Fruit fly (Drosophila melanogaster) whole organism, adult: ENCODE measurements around the gene CG18178.
A peak's percentile ranks its signal among the peaks of the same experiment; 100 is the strongest.

Experiments used
- CG12768 ChIP-seq: fragments of 200-800 bp; sonication (Bioruptor generic); optimal IDR thresholded peaks from 2 replicates; lab custom pipeline; 2017; ENCODE audit warnings: missing biosample characterization, missing genetic modification characterization, mild to moderate bottlenecking, moderate library complexity, missing genetic modification reagents
- CG33017 ChIP-seq: fragments of 200-800 bp; sonication (Bioruptor generic); optimal IDR thresholded peaks from 2 replicates; lab custom pipeline; 2018; ENCODE audit warnings: missing biosample characterization, mild to moderate bottlenecking, missing genetic modification characterization, moderate library complexity
- CG7045 ChIP-seq: fragments of 200-800 bp; sonication (Bioruptor generic); optimal IDR thresholded peaks from 2 replicates; lab custom pipeline; 2017; ENCODE audit warnings: missing biosample characterization, mild to moderate bottlenecking, missing genetic modification characterization
- bab1 ChIP-seq: fragments of 200-800 bp; sonication (Bioruptor generic); optimal IDR thresholded peaks from 3 replicates; lab custom pipeline; 2019; ENCODE audit warnings: missing biosample characterization, mild to moderate bottlenecking, missing genetic modification characterization, moderate library complexity
- kay ChIP-seq: fragments of 200-800 bp; sonication (Bioruptor generic); peaks from one replicate; lab custom pipeline; 2016; ENCODE audit warnings: missing biosample characterization, missing genetic modification characterization, borderline replicate concordance
- ovo ChIP-seq: fragments of 200-800 bp; sonication (Bioruptor generic); optimal IDR thresholded peaks from 2 replicates; lab custom pipeline; 2016; ENCODE audit warnings: missing biosample characterization, missing genetic modification characterization
- pad ChIP-seq: fragments of 200-800 bp; sonication (Bioruptor generic); optimal IDR thresholded peaks from 3 replicates; lab custom pipeline; 2017; ENCODE audit warnings: missing biosample characterization, missing genetic modification characterization, mild to moderate bottlenecking, moderate library complexity, missing genetic modification reagents

DNA sequence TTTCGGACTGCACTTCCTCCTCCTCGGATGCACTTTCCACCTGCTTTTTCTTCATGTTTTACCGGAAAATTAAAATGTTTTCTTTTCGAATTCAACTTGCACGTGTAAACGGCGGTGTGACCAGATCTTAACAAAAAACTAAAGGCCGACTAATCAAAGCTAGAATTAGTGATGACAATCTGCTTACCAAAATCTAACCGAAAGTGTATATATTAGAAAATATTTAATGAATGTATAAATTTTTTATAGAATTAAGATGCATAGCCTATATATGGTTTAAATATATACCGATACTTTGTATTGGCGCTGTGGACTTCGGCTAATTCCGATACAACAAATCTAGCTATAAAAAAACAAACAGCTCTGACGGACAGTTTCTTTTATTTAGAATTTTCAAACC, at the start of gene CG18178, which contains the start of gene CG14174:
- peak; percentile 63 for TF ChIP-seq bab1 (GFP tag; lab: Kevin White, UChicago)
- peak; percentile 33 for TF ChIP-seq ovo (GFP tag; lab: Kevin White, UChicago)
- peak; percentile 56 for TF ChIP-seq CG7045 (GFP tag; lab: Kevin White, UChicago)
- TF ChIP-seq kay (GFP tag; lab: Kevin White, UChicago), result no peak
- TF ChIP-seq pad (GFP tag; lab: Kevin White, UChicago), result peak; percentile 44
- peak; percentile 58 for TF ChIP-seq CG33017 (tag; lab: Kevin White, UChicago)
- peak; percentile 68 for TF ChIP-seq CG12768 (GFP tag; lab: Kevin White, UChicago)
